Fruit fly (Drosophila melanogaster) Kc167 (cell line): ENCODE data around the gene Ucp4A.

Source experiments
- Myc ChIP-seq: fragments of >200 bp; optimal IDR thresholded peaks from 2 replicates; lab custom pipeline; 2017; ENCODE audit warnings: missing external identifiers
- Sin3A ChIP-seq: fragments of >200 bp; optimal IDR thresholded peaks from 2 replicates; lab custom pipeline; 2018; ENCODE audit warnings: missing external identifiers
- h ChIP-seq: fragments of >200 bp; optimal IDR thresholded peaks from 3 replicates; lab custom pipeline; 2018; ENCODE audit warnings: missing external identifiers
- insv ChIP-seq: fragments of >200 bp; optimal IDR thresholded peaks from 3 replicates; lab custom pipeline; 2018; ENCODE audit warnings: missing external identifiers
- psq ChIP-seq: fragments of >200 bp; optimal IDR thresholded peaks from 2 replicates; lab custom pipeline; 2017; ENCODE audit warnings: missing external identifiers
- ttk ChIP-seq: sonication (Bioruptor generic); optimal IDR thresholded peaks from 2 replicates; lab custom pipeline; 2017; ENCODE audit warnings: missing external identifiers

Gene Ucp4A

DNA sequence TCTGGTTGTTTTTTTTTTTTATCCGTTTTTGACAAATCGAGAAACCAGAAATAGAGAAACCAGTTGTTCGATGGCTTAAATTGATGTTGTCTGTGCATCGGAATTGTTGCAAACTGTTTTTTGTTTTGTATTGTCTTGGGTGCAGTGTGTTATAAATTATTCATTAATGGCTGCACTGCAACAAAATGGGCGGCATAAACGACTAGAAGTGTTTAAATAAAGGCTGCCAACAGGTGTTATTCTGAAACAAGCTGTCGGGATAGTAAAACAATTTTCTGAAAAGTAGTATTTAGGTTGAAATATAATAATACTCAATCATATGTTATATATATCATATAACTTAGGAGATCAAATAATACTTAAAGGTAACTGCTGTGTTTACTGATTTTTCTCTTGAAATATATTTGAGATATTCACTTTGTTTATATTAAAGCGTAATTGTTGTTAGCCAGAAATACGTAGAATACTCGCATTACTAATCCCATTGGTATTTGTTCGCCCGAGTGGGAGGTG, 8.3 kb upstream of the Ucp4A start:
- TF ChIP-seq h: no peak
- TF ChIP-seq psq (lab: Kevin White, UChicago): no peak
- no peak for TF ChIP-seq Myc (lab: Kevin White, UChicago)
- TF ChIP-seq insv (lab: Kevin White, UChicago): no peak
- no peak for TF ChIP-seq ttk (lab: Kevin White, UChicago)
- TF ChIP-seq Sin3A (lab: Kevin White, UChicago): no peak

DNA sequence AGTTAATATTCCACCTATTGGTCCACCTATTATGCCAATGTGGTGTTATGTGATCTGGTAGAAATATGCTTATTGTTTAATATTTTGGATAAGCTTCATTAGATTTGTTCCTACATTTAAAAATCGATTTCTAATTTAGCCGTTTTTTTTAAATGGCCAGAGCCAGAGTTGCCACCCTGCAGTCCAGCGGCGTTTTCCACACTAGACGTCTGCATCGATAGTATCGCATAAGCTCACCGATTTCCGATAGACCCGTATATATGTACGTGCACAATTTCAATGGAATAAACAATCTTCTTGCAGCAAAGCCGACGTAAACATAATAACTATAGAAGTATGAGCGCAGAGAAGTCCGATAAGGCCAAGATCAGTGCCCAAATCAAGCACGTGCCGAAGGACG, 2.8 kb upstream of the Ucp4A start, which contains the start of gene Taf9:
TSS of gene Taf9 (plus strand) at position 239 of the 400 bp plus-strand sequence.
- TF ChIP-seq insv (lab: Kevin White, UChicago) (no peak), psq (lab: Kevin White, UChicago) (no peak), ttk (lab: Kevin White, UChicago) (no peak), h (no peak), Sin3A (lab: Kevin White, UChicago) (no peak), Myc (lab: Kevin White, UChicago) (no peak)

DNA sequence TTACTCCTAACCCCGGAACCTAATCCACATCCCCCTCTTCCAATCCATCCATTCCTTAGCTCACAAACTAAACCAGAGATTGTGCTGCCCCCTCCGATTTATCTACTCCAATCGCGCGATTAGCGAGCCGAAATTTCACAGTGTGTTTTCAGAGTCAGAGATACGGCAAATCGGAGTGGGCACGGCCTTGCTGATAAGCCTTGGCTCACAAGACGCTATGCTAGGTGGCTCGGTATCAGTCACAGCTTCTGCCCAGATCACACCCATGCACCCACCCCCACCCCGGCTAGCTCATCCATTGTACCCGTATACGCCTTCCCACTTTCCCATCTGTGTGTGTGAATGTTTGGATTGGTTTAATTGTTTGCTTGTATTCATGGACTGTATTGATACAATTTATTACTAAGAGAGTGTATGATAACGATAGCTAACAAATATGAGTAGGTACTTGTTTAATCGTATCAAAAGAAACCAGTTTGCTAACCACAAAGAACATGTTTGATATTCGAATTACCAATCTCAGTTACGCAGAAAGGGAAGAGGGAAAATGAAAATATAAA, 1.2 kb downstream of the Ucp4A start:
- TF ChIP-seq Myc (lab: Kevin White, UChicago): no peak
- TF ChIP-seq Sin3A (lab: Kevin White, UChicago): no peak
- TF ChIP-seq insv (lab: Kevin White, UChicago): no peak
- TF ChIP-seq h: no peak
- no peak for TF ChIP-seq psq (lab: Kevin White, UChicago)
- TF ChIP-seq ttk (lab: Kevin White, UChicago): no peak

DNA sequence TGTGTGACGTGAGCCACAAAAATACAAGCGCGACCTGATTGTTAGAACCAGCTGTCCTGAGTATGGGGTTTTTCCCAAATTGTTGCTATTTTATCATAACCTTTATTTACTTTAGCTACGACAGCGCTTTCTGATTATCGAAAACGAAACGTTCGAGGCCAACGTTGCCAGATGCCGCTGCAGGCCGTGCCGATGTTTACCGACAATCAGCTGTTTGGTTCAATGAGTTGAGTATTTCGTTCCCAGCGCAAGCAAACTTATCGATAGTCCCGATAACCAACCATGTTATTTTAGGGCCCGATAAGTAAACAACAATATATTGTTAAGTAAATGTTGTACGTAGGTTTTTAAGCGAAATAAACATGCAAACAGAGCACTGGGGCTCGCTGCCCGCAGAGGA, 5.4 kb downstream of the Ucp4A start, which contains the start of the genes CG15814 and Spt7:
TSS of gene CG15814 (minus strand) at position 164 of the 400 bp plus-strand sequence.
TSS of gene Spt7 (plus strand) at position 282 of the 400 bp plus-strand sequence.
- peak; percentile 22 for TF ChIP-seq h
- no peak for TF ChIP-seq ttk (lab: Kevin White, UChicago)

DNA sequence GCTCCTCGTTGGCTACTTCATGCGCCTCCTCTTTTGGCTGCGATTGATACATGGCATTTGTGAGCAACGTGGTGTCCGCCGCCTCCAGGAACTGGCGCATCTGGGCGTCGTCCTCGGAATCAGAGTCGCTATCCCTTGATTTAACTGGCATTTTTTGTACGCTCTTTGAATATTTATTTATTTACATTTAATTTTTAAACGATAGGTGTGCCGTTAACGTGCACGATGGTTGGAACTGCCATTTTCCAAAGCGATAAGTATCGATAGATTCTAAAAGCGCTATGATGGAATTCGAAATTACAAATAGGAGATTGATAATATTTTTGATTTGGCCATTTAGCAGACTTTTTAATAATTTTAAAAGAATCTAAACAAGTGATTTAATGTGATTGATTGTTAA, 7.7 kb downstream of the Ucp4A start, which contains the start of gene CG32554:
TSS of gene CG32554 (minus strand) at position 229 of the 400 bp plus-strand sequence.
- TF ChIP-seq Myc (lab: Kevin White, UChicago) (no peak), Sin3A (lab: Kevin White, UChicago) (no peak), insv (lab: Kevin White, UChicago) (no peak)

DNA sequence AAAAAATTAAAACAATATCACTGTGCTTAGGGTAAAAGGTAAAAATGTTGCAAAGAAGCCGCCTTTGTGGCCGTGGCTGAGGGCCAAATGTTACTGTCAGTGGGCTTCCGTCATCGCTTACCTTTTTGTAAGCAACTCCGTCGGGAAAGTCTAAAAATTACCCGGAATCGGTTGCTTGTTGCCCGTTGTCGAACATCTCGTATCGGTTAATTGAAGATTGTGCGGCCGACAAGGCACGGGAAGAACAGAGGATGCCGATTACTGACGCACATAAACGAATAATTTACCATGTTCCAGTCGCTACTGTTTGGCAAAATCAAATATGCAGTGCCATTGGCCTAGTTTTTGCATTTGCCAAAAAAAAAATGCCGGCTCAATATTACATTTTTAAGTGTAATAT, 11.3 kb downstream of the Ucp4A start, which contains the start of gene Mco4:
TSS of gene Mco4 (minus strand) at position 101 of the 400 bp plus-strand sequence.
- TF ChIP-seq Myc (lab: Kevin White, UChicago) (no peak), h (no peak), insv (lab: Kevin White, UChicago) (no peak), ttk (lab: Kevin White, UChicago) (no peak), psq (lab: Kevin White, UChicago) (no peak), Sin3A (lab: Kevin White, UChicago) (no peak)

DNA sequence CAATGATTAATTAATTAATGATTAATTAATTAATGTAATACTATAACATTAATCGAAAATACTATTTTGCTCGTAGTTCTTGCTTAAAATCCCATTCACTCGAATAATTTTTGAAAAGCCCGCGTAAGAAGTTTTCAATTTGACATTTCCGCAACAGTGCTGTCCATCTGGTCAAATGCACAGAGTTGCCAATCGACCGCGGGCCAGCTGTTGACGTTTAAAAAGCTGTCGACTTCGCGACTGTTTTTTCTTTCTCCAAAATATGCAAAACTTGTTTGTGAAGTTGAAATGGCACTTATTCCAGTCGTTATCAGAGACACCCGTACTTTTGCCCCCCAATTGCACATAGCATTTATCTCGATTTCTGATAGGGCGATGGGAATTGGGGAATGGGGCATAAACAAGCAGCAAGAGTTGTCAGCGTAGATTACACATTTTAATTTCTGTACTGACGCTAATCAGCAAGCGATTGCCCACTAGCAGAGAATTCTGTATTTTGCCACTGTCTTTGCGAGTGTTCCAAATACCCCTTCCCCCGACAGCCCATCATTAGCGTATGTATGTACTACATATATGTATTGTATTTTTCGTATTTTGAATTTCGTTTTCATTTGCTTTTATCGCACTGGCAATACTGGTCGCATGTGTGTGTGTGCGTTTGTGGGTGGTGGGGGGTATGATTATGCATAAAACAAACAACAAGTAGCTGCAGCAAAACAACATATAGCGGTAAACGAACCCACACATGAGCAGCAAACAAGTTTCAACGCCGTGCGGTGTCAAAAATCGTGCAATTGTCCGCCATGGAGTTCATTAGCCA, 11.9 kb downstream of the Ucp4A start, which contains the start of gene Srx:
TSS of gene Srx (plus strand) at position 517 of the 820 bp plus-strand sequence.
- TF ChIP-seq ttk (lab: Kevin White, UChicago) (no peak), psq (lab: Kevin White, UChicago) (no peak), h (no peak), insv (lab: Kevin White, UChicago) (no peak), Myc (lab: Kevin White, UChicago) (no peak), Sin3A (lab: Kevin White, UChicago) (no peak)

DNA sequence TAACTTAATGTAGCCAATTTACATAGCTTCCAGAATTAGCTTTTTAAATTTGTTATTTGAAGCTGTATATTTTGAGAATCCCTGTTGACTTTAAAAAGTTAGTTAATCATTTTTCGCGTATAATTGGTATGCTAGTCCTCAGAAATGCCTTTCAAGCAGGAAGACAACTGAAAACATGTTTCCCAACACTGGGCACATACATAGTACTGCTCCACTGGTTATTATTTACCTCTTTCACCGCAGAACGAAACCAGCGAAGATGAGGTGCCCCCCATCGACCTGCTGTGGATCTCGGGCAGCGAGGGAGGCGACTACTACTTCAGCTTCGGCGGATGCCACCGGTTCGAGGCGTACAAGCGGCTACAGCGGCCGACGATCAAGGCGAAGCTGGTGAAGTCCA, 13.1 kb downstream of the Ucp4A start:
- TF ChIP-seq psq (lab: Kevin White, UChicago) (no peak), insv (lab: Kevin White, UChicago) (no peak), Myc (lab: Kevin White, UChicago) (no peak), ttk (lab: Kevin White, UChicago) (no peak), h (no peak), Sin3A (lab: Kevin White, UChicago) (no peak)

DNA sequence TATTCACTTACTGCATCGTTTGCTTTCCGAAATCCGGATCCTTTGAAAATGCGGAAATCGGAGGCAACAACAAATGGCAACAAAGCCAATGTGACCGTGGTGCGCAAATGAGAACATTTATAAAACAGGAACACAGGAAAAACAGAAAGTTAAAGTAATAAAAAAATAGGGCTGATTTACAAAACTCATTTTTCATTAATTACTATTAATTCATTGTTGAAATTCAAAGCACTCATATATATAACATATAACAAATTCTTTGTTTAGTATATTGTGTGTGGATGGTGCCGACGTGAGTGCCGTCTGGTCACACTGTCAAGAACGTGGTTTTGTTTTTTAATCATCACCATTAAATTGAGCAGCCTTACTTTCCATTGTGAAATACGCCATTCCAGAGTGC, 16.0 kb downstream of the Ucp4A start, which contains the start of the genes Arp8 and CG6769:
TSS of gene Arp8 (minus strand) at position 90 of the 400 bp plus-strand sequence.
TSS of gene CG6769 (plus strand) at position 292 of the 400 bp plus-strand sequence.
- no peak for TF ChIP-seq psq (lab: Kevin White, UChicago)
- TF ChIP-seq Sin3A (lab: Kevin White, UChicago): no peak
- TF ChIP-seq insv (lab: Kevin White, UChicago): no peak
- TF ChIP-seq Myc (lab: Kevin White, UChicago): no peak
- TF ChIP-seq h: no peak
- no peak for TF ChIP-seq ttk (lab: Kevin White, UChicago)

DNA sequence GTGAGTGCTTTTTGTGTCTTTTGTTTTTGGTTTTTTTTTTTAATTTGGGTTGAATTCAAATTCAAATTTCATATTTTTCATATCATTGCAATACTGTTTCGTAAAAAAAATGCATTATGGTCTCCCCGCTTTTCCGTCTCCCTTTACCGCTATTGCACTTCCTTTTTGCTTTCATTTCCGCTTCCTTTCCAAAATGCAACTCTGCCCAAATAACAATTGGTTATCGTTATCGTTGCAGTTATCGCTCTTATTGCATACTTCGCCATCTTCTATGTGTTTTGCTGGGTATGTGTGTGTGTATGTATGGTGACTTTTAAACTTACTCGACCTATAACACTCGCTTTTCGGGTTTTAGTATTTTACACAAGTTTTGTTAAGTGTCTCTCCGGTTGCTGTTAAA, 20.4 kb downstream of the Ucp4A start:
- TF ChIP-seq ttk (lab: Kevin White, UChicago) (no peak), Sin3A (lab: Kevin White, UChicago) (no peak), psq (lab: Kevin White, UChicago) (no peak), h (no peak), insv (lab: Kevin White, UChicago) (no peak), Myc (lab: Kevin White, UChicago) (no peak)

DNA sequence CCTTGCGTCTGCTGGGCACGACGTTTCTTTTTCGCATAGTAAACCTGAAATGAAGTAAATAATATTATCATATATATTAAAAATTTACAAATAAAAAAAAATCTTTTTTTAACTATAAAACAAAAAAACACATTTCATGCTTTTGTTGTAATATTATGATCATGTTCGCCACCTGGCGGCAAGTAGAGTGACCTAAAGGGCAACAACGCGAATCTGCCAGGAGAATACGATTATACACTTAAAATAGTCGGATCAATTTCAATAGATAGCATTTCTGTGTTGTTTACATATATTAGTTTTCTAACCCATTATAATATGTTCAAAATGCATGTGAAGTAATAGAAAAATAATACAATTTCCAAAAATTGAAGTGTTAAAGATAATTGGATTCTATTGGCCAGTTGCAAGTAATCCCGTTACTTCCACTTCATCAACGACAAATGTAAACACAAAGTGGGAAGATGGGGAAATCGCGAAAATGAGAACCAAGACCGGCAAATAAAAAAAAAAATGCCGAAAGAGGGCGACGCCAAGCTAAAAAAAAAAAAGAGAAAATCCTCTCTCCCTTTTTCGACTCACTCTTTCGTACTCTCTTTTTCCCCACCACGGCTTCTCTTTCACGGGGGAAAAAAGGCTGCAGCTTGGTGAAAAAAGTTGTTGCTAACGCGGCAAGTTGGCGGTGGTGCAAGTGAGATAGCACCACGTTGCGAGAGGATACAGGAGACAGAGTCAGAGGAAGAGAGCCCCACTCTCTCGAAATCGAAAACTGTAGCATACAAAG, 26.1 kb downstream of the Ucp4A start:
- TF ChIP-seq Sin3A (lab: Kevin White, UChicago) (no peak), insv (lab: Kevin White, UChicago) (no peak), Myc (lab: Kevin White, UChicago) (no peak), psq (lab: Kevin White, UChicago) (no peak), h (no peak), ttk (lab: Kevin White, UChicago) (no peak)
